Worm (Caenorhabditis elegans) whole organism, young adult: ENCODE measurements around the gene D2024.18.

Experiments used
- cebp-2 ChIP-seq: fragments of 200-800 bp; sonication (Bioruptor generic); IDR thresholded peaks from 2 replicates; pipeline ENCODE4 v1.3.6; 2022; ENCODE audit warnings: missing genetic modification characterization, missing compliant biosample characterization
- mel-28 ChIP-seq: sonication (generic microtip); optimal IDR thresholded peaks from 2 replicates; lab custom pipeline; 2016; ENCODE audit warnings: borderline replicate concordance, mild to moderate bottlenecking, missing genetic modification characterization, missing compliant biosample characterization
- pha-4 ChIP-seq: fragments of 150-350 bp; sonication (generic microtip); optimal IDR thresholded peaks from 2 replicates; lab custom pipeline; 2014; ENCODE audit warnings: missing biosample characterization, missing genetic modification reagents, missing genetic modification characterization
- zim-3 ChIP-seq: sonication (generic microtip); optimal IDR thresholded peaks from 2 replicates; lab custom pipeline; 2017; ENCODE audit warnings: mild to moderate bottlenecking, missing genetic modification characterization, moderate library complexity, missing compliant biosample characterization

DNA sequence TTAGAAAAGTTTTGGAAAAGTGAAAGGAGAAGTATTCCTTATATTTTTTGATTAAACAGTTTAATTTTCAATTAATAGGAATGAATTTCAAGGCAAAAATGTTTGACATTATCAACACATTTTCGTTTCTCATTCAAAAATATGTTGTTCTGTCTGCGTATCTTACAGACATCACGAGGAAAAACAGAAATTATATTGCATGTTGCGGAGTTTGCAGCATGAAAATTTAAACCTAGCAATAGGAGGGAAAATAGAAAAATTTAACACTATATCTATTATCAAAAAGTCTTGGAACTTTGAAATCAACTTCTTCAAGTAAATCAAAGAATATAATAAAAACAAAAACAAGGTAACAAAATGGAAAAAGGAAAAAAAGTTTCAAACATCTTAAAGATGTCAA is 40.8 kb downstream of the D2024.18 start:
- TF ChIP-seq mel-28 (no peak), pha-4 (tag; lab: Kevin White, UChicago) (no peak), zim-3 (no peak), cebp-2 (GFP tag; lab: Robert Waterston, UW) (no peak)
